Worm (Caenorhabditis elegans) whole organism, mixed stage, embryonic: ENCODE data around the gene Y32G9A.2.

Experiments
- elt-1 ChIP-seq: sonication (generic microtip); optimal IDR thresholded peaks from 2 replicates; lab custom pipeline; 2017; ENCODE audit warnings: missing genetic modification characterization, mild to moderate bottlenecking, missing compliant biosample characterization, antibody characterized with exemption, moderate library complexity, borderline replicate concordance; ENCODE audit not compliant: insufficient read depth
- lin-13 ChIP-seq: fragments of 150-350 bp; optimal IDR thresholded peaks from 2 replicates; lab custom pipeline; 2014; ENCODE audit warnings: missing biosample characterization, missing genetic modification characterization
- lsy-2 ChIP-seq: fragments of 150-350 bp; optimal IDR thresholded peaks from 2 replicates; lab custom pipeline; 2014; ENCODE audit warnings: missing biosample characterization, missing genetic modification characterization
- nhr-237 ChIP-seq: fragments of 150-350 bp; optimal IDR thresholded peaks from 2 replicates; lab custom pipeline; 2014; ENCODE audit warnings: missing biosample characterization, missing genetic modification characterization
- nhr-28 ChIP-seq: fragments of 150-350 bp; optimal IDR thresholded peaks from 2 replicates; lab custom pipeline; 2014; ENCODE audit warnings: missing biosample characterization, missing genetic modification characterization
- pha-4 ChIP-seq: fragments of 150-350 bp; optimal IDR thresholded peaks from 2 replicates; lab custom pipeline; 2018; ENCODE audit warnings: missing biosample characterization, missing genetic modification reagents, missing genetic modification characterization
- unc-62 ChIP-seq: fragments of 150-350 bp; optimal IDR thresholded peaks from 2 replicates; lab custom pipeline; 2014; ENCODE audit warnings: missing biosample characterization, missing genetic modification reagents, missing genetic modification characterization
- zip-8 ChIP-seq: fragments of 150-350 bp; optimal IDR thresholded peaks from 2 replicates; lab custom pipeline; 2014; ENCODE audit warnings: missing biosample characterization, missing genetic modification characterization

ce11 chrV:1966962-1967361 lies 48.7 kb downstream of the Y32G9A.2 start:
- TF ChIP-seq pha-4 (tag; lab: Kevin White, UChicago) (no peak), lsy-2 (tag; lab: Kevin White, UChicago) (no peak), lin-13 (no peak), nhr-28 (tag; lab: Kevin White, UChicago) (no peak), unc-62 (GFP tag; lab: Kevin White, UChicago) (no peak), zip-8 (tag; lab: Kevin White, UChicago) (no peak), elt-1 (no peak), nhr-237 (tag; lab: Kevin White, UChicago) (no peak)
